Fruit fly (Drosophila melanogaster) whole organism, embryonic: ENCODE data around the gene Atg5.
A peak's percentile ranks its signal among the peaks of the same experiment; 100 is the strongest.

ENCODE experiments used
- CG11504 ChIP-seq: fragments of 200-800 bp; sonication (Bioruptor generic); optimal IDR thresholded peaks from 3 replicates; lab custom pipeline; 2019; ENCODE audit warnings: missing biosample characterization, mild to moderate bottlenecking, missing genetic modification characterization, moderate library complexity
- CG11560 ChIP-seq: fragments of 200-800 bp; sonication (Bioruptor generic); IDR thresholded peaks from 3 replicates; pipeline ENCODE4 v1.3.6; 2022; ENCODE audit warnings: missing biosample characterization, missing genetic modification characterization
- CG12299 ChIP-seq: fragments of 200-800 bp; sonication (Bioruptor generic); optimal IDR thresholded peaks from 2 replicates; lab custom pipeline; 2018; ENCODE audit warnings: missing biosample characterization, mild to moderate bottlenecking, missing genetic modification characterization
- CG12659 ChIP-seq: fragments of 200-800 bp; sonication (Bioruptor generic); optimal IDR thresholded peaks from 3 replicates; lab custom pipeline; 2017; ENCODE audit warnings: mild to moderate bottlenecking, missing biosample characterization, missing genetic modification reagents, missing genetic modification characterization
- CG13287 ChIP-seq: fragments of 200-800 bp; sonication (Bioruptor generic); IDR thresholded peaks from 2 replicates; pipeline ENCODE4 v1.3.6; 2022; ENCODE audit warnings: missing biosample characterization, missing genetic modification characterization; ENCODE audit not compliant: partially characterized antibody
- CG14965 ChIP-seq: fragments of 200-800 bp; sonication (Bioruptor generic); optimal IDR thresholded peaks from 2 replicates; lab custom pipeline; 2016; ENCODE audit warnings: missing biosample characterization, missing genetic modification characterization, borderline replicate concordance
- CG16779 ChIP-seq: fragments of 200-800 bp; sonication (Bioruptor generic); IDR thresholded peaks from 2 replicates; pipeline ENCODE4 v1.3.6; 2022; ENCODE audit warnings: missing biosample characterization, missing genetic modification characterization
- CG17359 ChIP-seq: fragments of 200-800 bp; sonication (Bioruptor generic); optimal IDR thresholded peaks from 3 replicates; lab custom pipeline; 2018; ENCODE audit warnings: missing biosample characterization, mild to moderate bottlenecking, missing genetic modification characterization, moderate library complexity
- CG17385 ChIP-seq: fragments of 200-800 bp; sonication (Bioruptor generic); optimal IDR thresholded peaks from 3 replicates; lab custom pipeline; 2018; ENCODE audit warnings: missing biosample characterization, mild to moderate bottlenecking, missing genetic modification characterization
- CG31365 ChIP-seq: fragments of 200-800 bp; sonication (Bioruptor generic); optimal IDR thresholded peaks from 2 replicates; lab custom pipeline; 2018; ENCODE audit warnings: missing biosample characterization, mild to moderate bottlenecking, missing genetic modification characterization
- CG31441 ChIP-seq: fragments of 200-800 bp; sonication (Bioruptor generic); IDR thresholded peaks from 2 replicates; pipeline ENCODE4 v1.3.6; 2022; ENCODE audit warnings: missing biosample characterization, missing genetic modification characterization
- CG32532 ChIP-seq: fragments of 200-800 bp; sonication (Bioruptor generic); IDR thresholded peaks from 2 replicates; pipeline ENCODE4 v1.3.6; 2022; ENCODE audit warnings: missing biosample characterization, missing genetic modification characterization
- CG4707 ChIP-seq: fragments of 200-800 bp; sonication (Bioruptor generic); optimal IDR thresholded peaks from 2 replicates; lab custom pipeline; 2018; ENCODE audit warnings: missing biosample characterization, mild to moderate bottlenecking, missing genetic modification characterization, moderate library complexity
- CG4854 ChIP-seq: fragments of 200-800 bp; sonication (Bioruptor generic); optimal IDR thresholded peaks from 2 replicates; lab custom pipeline; 2016; ENCODE audit warnings: missing biosample characterization, missing genetic modification characterization, inconsistent platforms
- CG8089 ChIP-seq: fragments of 200-800 bp; sonication (Bioruptor generic); optimal IDR thresholded peaks from 3 replicates; lab custom pipeline; 2016; ENCODE audit warnings: missing biosample characterization, missing genetic modification characterization
- CG9817 ChIP-seq: fragments of 200-800 bp; sonication (Bioruptor generic); optimal IDR thresholded peaks from 2 replicates; lab custom pipeline; 2018; ENCODE audit warnings: missing biosample characterization, mild to moderate bottlenecking, missing genetic modification characterization, moderate library complexity
- CTCF ChIP-seq: fragments of 200-800 bp; sonication (Bioruptor generic); optimal IDR thresholded peaks from 2 replicates; lab custom pipeline; 2017; ENCODE audit warnings: missing biosample characterization, mild to moderate bottlenecking, missing genetic modification characterization, moderate library complexity
- Dfd ChIP-seq, 2 experiments: fragments of >200 bp; optimal IDR thresholded peaks; 2 replicates each; lab custom pipeline; 2017; ENCODE audit warnings: missing biosample characterization in 2 of 2, missing genetic modification characterization in 2 of 2
- ERR ChIP-seq: fragments of 200-800 bp; sonication (Bioruptor generic); optimal IDR thresholded peaks from 2 replicates; lab custom pipeline; 2016; ENCODE audit warnings: missing biosample characterization, missing genetic modification characterization
- Fer2 ChIP-seq: fragments of 200-800 bp; sonication (Bioruptor generic); optimal IDR thresholded peaks from 2 replicates; lab custom pipeline; 2018; ENCODE audit warnings: missing biosample characterization, mild to moderate bottlenecking, missing genetic modification characterization, moderate library complexity
- HHEX ChIP-seq: fragments of 200-800 bp; sonication (Bioruptor generic); optimal IDR thresholded peaks from 3 replicates; lab custom pipeline; 2017; ENCODE audit warnings: missing biosample characterization, mild to moderate bottlenecking, missing genetic modification characterization, missing genetic modification reagents
- Lpt ChIP-seq: fragments of >200 bp; optimal IDR thresholded peaks from 2 replicates; lab custom pipeline; 2018; ENCODE audit warnings: missing biosample characterization, missing genetic modification characterization
- Opbp ChIP-seq: fragments of 200-800 bp; sonication (Bioruptor generic); IDR thresholded peaks from 3 replicates; pipeline ENCODE4 v1.3.6; 2022; ENCODE audit warnings: missing biosample characterization, missing genetic modification characterization; ENCODE audit not compliant: partially characterized antibody
- Scr ChIP-seq: fragments of 200-800 bp; sonication (Bioruptor generic); IDR thresholded peaks from 2 replicates; pipeline ENCODE4 v1.3.6; 2022; ENCODE audit warnings: missing biosample characterization, missing genetic modification characterization; ENCODE audit not compliant: partially characterized antibody
- Sox100B ChIP-seq: fragments of 200-800 bp; sonication (Bioruptor generic); optimal IDR thresholded peaks from 3 replicates; lab custom pipeline; 2018; ENCODE audit warnings: missing biosample characterization, mild to moderate bottlenecking, missing genetic modification characterization
- Spps ChIP-seq: fragments of 200-800 bp; sonication (Bioruptor generic); optimal IDR thresholded peaks from 2 replicates; lab custom pipeline; 2018; ENCODE audit warnings: missing biosample characterization, mild to moderate bottlenecking, missing genetic modification characterization
- amos ChIP-seq: fragments of 200-800 bp; sonication (Bioruptor generic); IDR thresholded peaks from 2 replicates; pipeline ENCODE4 v1.3.6; 2022; ENCODE audit warnings: missing biosample characterization, missing genetic modification characterization; ENCODE audit not compliant: partially characterized antibody
- ase ChIP-seq: fragments of 200-800 bp; sonication (Bioruptor generic); IDR thresholded peaks from 3 replicates; pipeline ENCODE4 v1.3.6; 2022; ENCODE audit warnings: missing biosample characterization, missing genetic modification characterization
- br ChIP-seq: fragments of >200 bp; optimal IDR thresholded peaks from 2 replicates; lab custom pipeline; 2017
- chinmo ChIP-seq: fragments of 200-800 bp; sonication (Bioruptor generic); IDR thresholded peaks from 4 replicates; pipeline ENCODE4 v1.3.6; 2022; ENCODE audit warnings: missing biosample characterization, missing genetic modification characterization; ENCODE audit not compliant: partially characterized antibody
- crc ChIP-seq: fragments of 200-800 bp; sonication (Bioruptor generic); optimal IDR thresholded peaks from 2 replicates; lab custom pipeline; 2016; ENCODE audit warnings: missing biosample characterization, missing genetic modification characterization
- da ChIP-seq: fragments of 200-800 bp; sonication (Bioruptor generic); optimal IDR thresholded peaks from 2 replicates; lab custom pipeline; 2016; ENCODE audit warnings: missing biosample characterization, missing genetic modification characterization
- dan ChIP-seq: fragments of 200-800 bp; sonication (Bioruptor generic); IDR thresholded peaks from 2 replicates; pipeline ENCODE4 v1.3.6; 2022; ENCODE audit warnings: missing biosample characterization, missing genetic modification characterization
- dimm ChIP-seq: fragments of 200-800 bp; sonication (Bioruptor generic); IDR thresholded peaks from 2 replicates; pipeline ENCODE4 v1.3.6; 2022; ENCODE audit warnings: missing biosample characterization, missing genetic modification characterization
- fd96Cb ChIP-seq: fragments of 200-800 bp; sonication (Bioruptor generic); optimal IDR thresholded peaks from 2 replicates; lab custom pipeline; 2018; ENCODE audit warnings: missing biosample characterization, mild to moderate bottlenecking, missing genetic modification characterization, moderate library complexity
- kah ChIP-seq: fragments of 200-800 bp; sonication (Bioruptor generic); optimal IDR thresholded peaks from 2 replicates; lab custom pipeline; 2018; ENCODE audit warnings: missing biosample characterization, mild to moderate bottlenecking, missing genetic modification characterization
- mirr ChIP-seq: fragments of 200-800 bp; sonication (Bioruptor generic); optimal IDR thresholded peaks from 3 replicates; lab custom pipeline; 2018; ENCODE audit warnings: missing biosample characterization, mild to moderate bottlenecking, missing genetic modification characterization
- p53 ChIP-seq: fragments of 200-800 bp; sonication (Bioruptor generic); optimal IDR thresholded peaks from 2 replicates; lab custom pipeline; 2016; ENCODE audit warnings: missing biosample characterization, missing genetic modification characterization
- pnt ChIP-seq: fragments of 200-800 bp; sonication (Bioruptor generic); optimal IDR thresholded peaks from 3 replicates; lab custom pipeline; 2016; ENCODE audit warnings: missing biosample characterization, missing genetic modification characterization
- prd ChIP-seq, 3 experiments: fragments of >200 bp in 2 of 3; fragments of 200-800 bp in 1 of 3; sonication (Bioruptor generic) in 1 of 3; optimal IDR thresholded peaks in 2 of 3; IDR thresholded peaks in 1 of 3; 2 replicates in 2 of 3; 3 replicates in 1 of 3; pipeline versions ENCODE4 v1.3.6 to Lab custom; 2017 to 2022; ENCODE audit warnings: missing biosample characterization in 1 of 3, missing genetic modification characterization in 1 of 3
- salm ChIP-seq: fragments of 200-800 bp; sonication (Bioruptor generic); optimal IDR thresholded peaks from 2 replicates; lab custom pipeline; 2018; ENCODE audit warnings: missing biosample characterization, mild to moderate bottlenecking, missing genetic modification characterization
- sc ChIP-seq, 3 experiments: fragments of >200 bp in 2 of 3; fragments of 200-800 bp in 1 of 3; sonication (Bioruptor generic) in 1 of 3; optimal IDR thresholded peaks; 2 replicates in 2 of 3; 3 replicates in 1 of 3; lab custom pipeline; 2017; ENCODE audit warnings: mild to moderate bottlenecking in 1 of 3, missing biosample characterization in 1 of 3, missing genetic modification characterization in 1 of 3, missing genetic modification reagents in 1 of 3
- sens-2 ChIP-seq: fragments of 200-800 bp; sonication (Bioruptor generic); IDR thresholded peaks from 2 replicates; pipeline ENCODE4 v1.3.6; 2022; ENCODE audit warnings: missing biosample characterization, missing genetic modification characterization
- sisA ChIP-seq: fragments of 200-800 bp; sonication (Bioruptor generic); IDR thresholded peaks from 2 replicates; pipeline ENCODE4 v1.3.6; 2022; ENCODE audit warnings: missing biosample characterization, missing genetic modification characterization
- sna ChIP-seq: fragments of 200-800 bp; sonication (Bioruptor generic); IDR thresholded peaks from 2 replicates; pipeline ENCODE4 v1.3.6; 2022; ENCODE audit warnings: missing biosample characterization, missing genetic modification characterization; ENCODE audit not compliant: partially characterized antibody
- tgo ChIP-seq: fragments of 200-800 bp; sonication (Bioruptor generic); IDR thresholded peaks from 3 replicates; pipeline ENCODE4 v1.3.6; 2022; ENCODE audit warnings: missing biosample characterization, missing genetic modification characterization
- tx ChIP-seq: fragments of 200-800 bp; sonication (Bioruptor generic); optimal IDR thresholded peaks from 2 replicates; lab custom pipeline; 2016; ENCODE audit warnings: missing biosample characterization, missing genetic modification characterization
- unc-4 ChIP-seq: fragments of 200-800 bp; sonication (Bioruptor generic); IDR thresholded peaks from 2 replicates; pipeline ENCODE4 v1.3.6; 2022; ENCODE audit warnings: missing biosample characterization, missing genetic modification characterization; ENCODE audit not compliant: partially characterized antibody

Gene Atg5

dm6 chrX:7301351-7302328 lies 21.9 kb downstream of the Atg5 start (continued):
- no peak for TF ChIP-seq sc (optimal IDR thresholded peaks at IDR 0.05; lab: Kevin White, UChicago)
- peak; percentile 55 for TF ChIP-seq sc (GFP tag; optimal IDR thresholded peaks at IDR 0.05; lab: Kevin White, UChicago)
- peak; percentile 60 for TF ChIP-seq CG12659 (GFP tag; lab: Kevin White, UChicago)
- TF ChIP-seq CG11560 = no peak
- TF ChIP-seq prd (optimal IDR thresholded peaks at IDR 0.05; lab: Kevin White, UChicago) = no peak
- TF ChIP-seq prd (GFP tag; IDR thresholded peaks at IDR 0.05; lab: Robert Waterston, UW) = peak; percentile 50; the same call in 1 of the 3 replicates
- peak; percentile 22 for TF ChIP-seq CG9817 (tag; lab: Kevin White, UChicago)
- TF ChIP-seq CG17385 (GFP tag; lab: Kevin White, UChicago) = no peak
- no peak for TF ChIP-seq amos (GFP tag; lab: Robert Waterston, UW)
- TF ChIP-seq Fer2 = no peak
- TF ChIP-seq CG17359 (tag; lab: Kevin White, UChicago) = peak; percentile 48
- no peak for TF ChIP-seq CG31365 (tag; lab: Kevin White, UChicago)
- no peak for TF ChIP-seq salm (tag; lab: Kevin White, UChicago)
- peak; percentile 19 for TF ChIP-seq pnt
- no peak for TF ChIP-seq CG4707 (GFP tag; lab: Kevin White, UChicago)
- TF ChIP-seq dimm (GFP tag; lab: Robert Waterston, UW) = no peak
- TF ChIP-seq ERR (GFP tag; lab: Kevin White, UChicago) = no peak
- TF ChIP-seq dan (GFP tag; lab: Robert Waterston, UW) = no peak
- no peak for TF ChIP-seq p53 (GFP tag; lab: Kevin White, UChicago)
- no peak for TF ChIP-seq Dfd (GFP tag; optimal IDR thresholded peaks at IDR 0.05; lab: Kevin White, UChicago)
- TF ChIP-seq CG11504 = peak; percentile 79
- peak; percentile 42 for TF ChIP-seq sisA
- no peak for TF ChIP-seq CG16779
- 0 out of 2 replicates have a peak, but pooled peaks have one; percentile 5 for TF ChIP-seq CG32532 (GFP tag; lab: Robert Waterston, UW)
- peak; percentile 18 for TF ChIP-seq HHEX (GFP tag; lab: Kevin White, UChicago)
- no peak for TF ChIP-seq da (GFP tag; lab: Kevin White, UChicago)
- no peak for TF ChIP-seq unc-4 (GFP tag; lab: Robert Waterston, UW)
- no peak for TF ChIP-seq sna (GFP tag; lab: Robert Waterston, UW)
- no peak for TF ChIP-seq crc
- no peak for TF ChIP-seq Lpt (GFP tag; lab: Kevin White, UChicago)
- no peak for TF ChIP-seq Opbp
- no peak for TF ChIP-seq tx
- no peak for TF ChIP-seq br
- peak; percentile 58; the same call in 1 of the 3 replicates for TF ChIP-seq ase
- no peak for TF ChIP-seq CG8089 (GFP tag; lab: Kevin White, UChicago)
- TF ChIP-seq CG14965 (GFP tag; lab: Kevin White, UChicago) = no peak
- TF ChIP-seq tgo = peak; percentile 27; the same call in 1 of the 3 replicates
- no peak for TF ChIP-seq kah (GFP tag; lab: Kevin White, UChicago)
- no peak for TF ChIP-seq mirr
- TF ChIP-seq CG31441 (GFP tag; lab: Robert Waterston, UW) = peak; percentile 82
- TF ChIP-seq sens-2 (GFP tag; lab: Robert Waterston, UW) = no peak
- TF ChIP-seq CTCF = no peak
- TF ChIP-seq CG12299 (tag; lab: Kevin White, UChicago) = no peak
- no peak for TF ChIP-seq Scr (GFP tag; lab: Robert Waterston, UW)
- no peak for TF ChIP-seq CG4854 (GFP tag; lab: Kevin White, UChicago)
- TF ChIP-seq chinmo (GFP tag; lab: Robert Waterston, UW) = no peak
- peak; percentile 60 for TF ChIP-seq fd96Cb (tag; lab: Kevin White, UChicago)
- TF ChIP-seq Sox100B = peak; percentile 91
- TF ChIP-seq Spps = no peak
- no peak for TF ChIP-seq CG13287 (GFP tag; lab: Robert Waterston, UW)
